Worm (Caenorhabditis elegans) whole organism, young adult: ENCODE data around the gene nos-3.

Source experiments
- B0336.3 ChIP-seq: fragments of 200-800 bp; sonication (Bioruptor generic); IDR thresholded peaks from 2 replicates; pipeline ENCODE4 v1.3.6; 2022; ENCODE audit warnings: missing genetic modification characterization, missing compliant biosample characterization
- F10E7.11 ChIP-seq: sonication (generic microtip); optimal IDR thresholded peaks from 2 replicates; lab custom pipeline; 2017; ENCODE audit warnings: mild to moderate bottlenecking, missing genetic modification characterization, moderate library complexity, missing compliant biosample characterization
- F49E8.2 ChIP-seq: sonication (generic microtip); optimal IDR thresholded peaks from 3 replicates; lab custom pipeline; 2017; ENCODE audit warnings: missing genetic modification characterization, mild to moderate bottlenecking, missing compliant biosample characterization, antibody characterized with exemption, moderate library complexity; ENCODE audit not compliant: insufficient read depth
- F52B5.7 ChIP-seq: sonication (generic microtip); optimal IDR thresholded peaks from 2 replicates; lab custom pipeline; 2016; ENCODE audit warnings: mild to moderate bottlenecking, missing genetic modification characterization, missing compliant biosample characterization
- Y53G8AR.9 ChIP-seq: fragments of 200-800 bp; sonication (Bioruptor generic); conservative IDR thresholded peaks from 2 replicates; pipeline ENCODE4 v1.3.6; 2022; ENCODE audit warnings: missing genetic modification reagents, missing genetic modification characterization, missing compliant biosample characterization
- Y56A3A.18 ChIP-seq: fragments of 200-800 bp; sonication (Bioruptor generic); IDR thresholded peaks from 2 replicates; pipeline ENCODE4 v1.3.6; 2022; ENCODE audit warnings: missing genetic modification reagents, missing genetic modification characterization, missing compliant biosample characterization
- Y67H2A.10 ChIP-seq: fragments of 200-800 bp; sonication (Bioruptor generic); conservative IDR thresholded peaks from 2 replicates; pipeline ENCODE4 v1.3.6; 2022; ENCODE audit warnings: missing genetic modification reagents, missing genetic modification characterization, missing compliant biosample characterization
- Y79H2A.3 ChIP-seq: fragments of 200-800 bp; sonication (Bioruptor generic); conservative IDR thresholded peaks from 2 replicates; pipeline ENCODE4 v1.3.6; 2022; ENCODE audit warnings: missing genetic modification reagents, missing genetic modification characterization, missing compliant biosample characterization
- Y95B8A.8 ChIP-seq: fragments of 200-800 bp; sonication (Bioruptor generic); IDR thresholded peaks from 2 replicates; pipeline ENCODE4 v1.3.6; 2022; ENCODE audit warnings: missing genetic modification reagents, missing genetic modification characterization, missing compliant biosample characterization
- aptf-2 ChIP-seq: fragments of 200-800 bp; sonication (Bioruptor generic); conservative IDR thresholded peaks from 2 replicates; pipeline ENCODE4 v1.3.6; 2022; ENCODE audit warnings: missing genetic modification reagents, missing genetic modification characterization, missing compliant biosample characterization
- atf-7 ChIP-seq: sonication (generic microtip); optimal IDR thresholded peaks from 2 replicates; lab custom pipeline; 2017; ENCODE audit warnings: mild to moderate bottlenecking, missing genetic modification characterization, missing compliant biosample characterization
- attf-3 ChIP-seq: fragments of 200-800 bp; sonication (Bioruptor generic); conservative IDR thresholded peaks from 2 replicates; pipeline ENCODE4 v1.3.6; 2022; ENCODE audit warnings: missing genetic modification reagents, missing genetic modification characterization, missing compliant biosample characterization
- attf-6 ChIP-seq: fragments of 200-800 bp; sonication (Bioruptor generic); IDR thresholded peaks from 2 replicates; pipeline ENCODE4 v1.3.6; 2022; ENCODE audit warnings: missing genetic modification reagents, missing genetic modification characterization, missing compliant biosample characterization
- ceh-40 ChIP-seq: fragments of 200-800 bp; sonication (Bioruptor generic); IDR thresholded peaks from 2 replicates; pipeline ENCODE4 v1.3.6; 2022; ENCODE audit warnings: missing genetic modification characterization, missing compliant biosample characterization
- ceh-91 ChIP-seq: fragments of 200-800 bp; sonication (Bioruptor generic); IDR thresholded peaks from 2 replicates; pipeline ENCODE4 v1.3.6; 2022; ENCODE audit warnings: missing genetic modification reagents, missing genetic modification characterization, missing compliant biosample characterization
- die-1 ChIP-seq: sonication (generic microtip); optimal IDR thresholded peaks from 2 replicates; lab custom pipeline; 2016; ENCODE audit warnings: missing genotype, mild to moderate bottlenecking, missing genetic modification characterization, missing compliant biosample characterization
- dpl-1 ChIP-seq: fragments of 150-350 bp; optimal IDR thresholded peaks from 2 replicates; lab custom pipeline; 2014; ENCODE audit warnings: missing biosample characterization, missing genetic modification reagents, missing genetic modification characterization
- egrh-3 ChIP-seq: fragments of 200-800 bp; sonication (Bioruptor generic); IDR thresholded peaks from 2 replicates; pipeline ENCODE4 v1.3.6; 2022; ENCODE audit warnings: missing genetic modification reagents, missing genetic modification characterization, missing compliant biosample characterization
- hmg-1.2 ChIP-seq: fragments of 200-800 bp; sonication (Bioruptor generic); IDR thresholded peaks from 2 replicates; pipeline ENCODE4 v1.3.6; 2022; ENCODE audit warnings: missing genetic modification reagents, missing genetic modification characterization, missing compliant biosample characterization
- hrde-1 ChIP-seq: sonication (generic microtip); optimal IDR thresholded peaks from 2 replicates; lab custom pipeline; 2016; ENCODE audit warnings: missing genetic modification characterization, mild to moderate bottlenecking, missing compliant biosample characterization, moderate library complexity, missing genotype, missing genetic modification reagents, borderline replicate concordance
- lin-26 ChIP-seq: fragments of 200-800 bp; sonication (Bioruptor generic); IDR thresholded peaks from 2 replicates; pipeline ENCODE4 v1.3.6; 2022; ENCODE audit warnings: missing genetic modification reagents, missing genetic modification characterization, missing compliant biosample characterization
- lin-35 ChIP-seq, 3 experiments: fragments of 150-350 bp in 2 of 3; sonication (generic microtip) in 1 of 3; optimal IDR thresholded peaks; 2 replicates each; lab custom pipeline; 2014 to 2018; ENCODE audit warnings: missing biosample characterization in 3 of 3, missing genetic modification characterization in 3 of 3, missing genetic modification reagents in 3 of 3
- lin-40 ChIP-seq: sonication (generic microtip); optimal IDR thresholded peaks from 2 replicates; lab custom pipeline; 2016; ENCODE audit warnings: missing genetic modification characterization, mild to moderate bottlenecking, missing compliant biosample characterization, missing genotype, missing genetic modification reagents
- lsl-1 ChIP-seq: fragments of 200-800 bp; sonication (Bioruptor generic); optimal IDR thresholded peaks from 2 replicates; lab custom pipeline; 2018; ENCODE audit warnings: mild to moderate bottlenecking, missing genetic modification characterization, moderate library complexity, missing compliant biosample characterization
- madf-10 ChIP-seq: sonication (generic microtip); optimal IDR thresholded peaks from 2 replicates; lab custom pipeline; 2016; ENCODE audit warnings: mild to moderate bottlenecking, missing genetic modification characterization, missing compliant biosample characterization
- madf-6 ChIP-seq: fragments of 200-800 bp; sonication (Bioruptor generic); IDR thresholded peaks from 2 replicates; pipeline ENCODE4 v1.3.6; 2022; ENCODE audit warnings: missing genetic modification reagents, missing genetic modification characterization, missing compliant biosample characterization
- mcd-1 ChIP-seq: fragments of 200-800 bp; sonication (Bioruptor generic); IDR thresholded peaks from 2 replicates; pipeline ENCODE4 v1.3.6; 2022; ENCODE audit warnings: missing genetic modification reagents, missing genetic modification characterization, missing compliant biosample characterization
- nfya-1 ChIP-seq: sonication (generic microtip); optimal IDR thresholded peaks from 2 replicates; lab custom pipeline; 2017; ENCODE audit warnings: antibody characterized with exemption, missing compliant biosample characterization, missing genetic modification characterization, borderline replicate concordance; ENCODE audit not compliant: insufficient read depth
- nfya-2 ChIP-seq: fragments of 200-800 bp; sonication (Bioruptor generic); IDR thresholded peaks from 2 replicates; pipeline ENCODE4 v1.3.6; 2022; ENCODE audit warnings: missing genetic modification reagents, missing genetic modification characterization, missing compliant biosample characterization
- nhr-80 ChIP-seq: sonication (generic microtip); optimal IDR thresholded peaks from 2 replicates; lab custom pipeline; 2016; ENCODE audit warnings: missing genetic modification characterization, missing compliant biosample characterization
- pbrm-1 ChIP-seq: fragments of 200-800 bp; sonication (Bioruptor generic); IDR thresholded peaks from 2 replicates; pipeline ENCODE4 v1.3.6; 2022; ENCODE audit warnings: missing genetic modification reagents, missing genetic modification characterization, missing compliant biosample characterization
- rcor-1 ChIP-seq: fragments of 200-800 bp; sonication (Bioruptor generic); IDR thresholded peaks from 2 replicates; pipeline ENCODE4 v1.3.6; 2022; ENCODE audit warnings: missing genetic modification reagents, missing genetic modification characterization, missing compliant biosample characterization
- snpc-1.1 ChIP-seq: sonication (generic microtip); optimal IDR thresholded peaks from 2 replicates; lab custom pipeline; 2017; ENCODE audit warnings: missing genetic modification characterization, mild to moderate bottlenecking, missing compliant biosample characterization, antibody characterized with exemption, moderate library complexity, missing genotype, missing genetic modification reagents; ENCODE audit not compliant: insufficient read depth
- snpc-3.4 ChIP-seq: sonication (generic microtip); optimal IDR thresholded peaks from 2 replicates; lab custom pipeline; 2017; ENCODE audit warnings: missing genetic modification characterization, mild to moderate bottlenecking, missing compliant biosample characterization, antibody characterized with exemption, moderate library complexity, missing genotype, missing genetic modification reagents
- xnd-1 ChIP-seq: sonication (generic microtip); optimal IDR thresholded peaks from 2 replicates; lab custom pipeline; 2016; ENCODE audit warnings: missing genotype, missing genetic modification reagents, missing genetic modification characterization, missing compliant biosample characterization
- ztf-26 ChIP-seq: sonication (generic microtip); optimal IDR thresholded peaks from 2 replicates; lab custom pipeline; 2017; ENCODE audit warnings: missing genetic modification characterization, missing compliant biosample characterization
- ztf-28 ChIP-seq: fragments of 200-800 bp; sonication (Bioruptor generic); IDR thresholded peaks from 2 replicates; pipeline ENCODE4 v1.3.6; 2022; ENCODE audit warnings: missing genetic modification reagents, missing genetic modification characterization, missing compliant biosample characterization

The nos-3 gene

ce11 chrII:9774653-9775052 is 28.5 kb downstream of the nos-3 start (continued):
- TF ChIP-seq F49E8.2 (peak; percentile 20), ceh-91 (GFP tag; lab: Robert Waterston, UW) (0 out of 2 replicates have a peak, but pooled peaks have one; percentile 33), lin-26 (GFP tag; lab: Robert Waterston, UW) (no peak; the same call in 1 of the 2 replicates), hmg-1.2 (GFP tag; lab: Robert Waterston, UW) (peak; percentile 70), lin-35 (GFP tag; optimal IDR thresholded peaks at IDR 0.05; lab: Kevin White, UChicago) (peak in 1 of 3 experiments; percentile 77), Y67H2A.10 (GFP tag; lab: Robert Waterston, UW) (no peak), madf-10 (tag; lab: Kevin White, UChicago) (peak; percentile 45), egrh-3 (GFP tag; lab: Robert Waterston, UW) (peak; percentile 48), dpl-1 (no peak), ztf-28 (GFP tag; lab: Robert Waterston, UW) (peak; percentile 76; the same call in 1 of the 2 replicates), die-1 (peak; percentile 71), F52B5.7 (tag; lab: Kevin White, UChicago) (peak; percentile 13), Y53G8AR.9 (GFP tag; lab: Robert Waterston, UW) (0 out of 2 replicates have a peak, but pooled peaks have one; percentile 36), attf-6 (GFP tag; lab: Robert Waterston, UW) (peak; percentile 38; the same call in 1 of the 2 replicates), rcor-1 (peak; percentile 58), F10E7.11 (tag; lab: Kevin White, UChicago) (peak; percentile 69), hrde-1 (peak; percentile 61), lsl-1 (GFP tag; lab: Kevin White, UChicago) (peak; percentile 42), xnd-1 (tag; lab: Kevin White, UChicago) (peak; percentile 15), attf-3 (GFP tag; lab: Robert Waterston, UW) (peak; percentile 66), nfya-2 (GFP tag; lab: Robert Waterston, UW) (0 out of 2 replicates have a peak, but pooled peaks have one; percentile 77), nfya-1 (tag; lab: Kevin White, UChicago) (no peak), pbrm-1 (GFP tag; lab: Robert Waterston, UW) (peak; percentile 64; the same call in 1 of the 2 replicates), Y79H2A.3 (GFP tag; lab: Robert Waterston, UW) (peak; percentile 78), lin-40 (peak; percentile 68), ceh-40 (GFP tag; lab: Robert Waterston, UW) (0 out of 2 replicates have a peak, but pooled peaks have one; percentile 60), ztf-26 (peak; percentile 64), nhr-80 (tag; lab: Kevin White, UChicago) (peak; percentile 63), Y95B8A.8 (GFP tag; lab: Robert Waterston, UW) (peak; percentile 58; the same call in 1 of the 2 replicates), snpc-3.4 (peak; percentile 77), atf-7 (tag; lab: Kevin White, UChicago) (peak; percentile 50), aptf-2 (GFP tag; lab: Robert Waterston, UW) (no peak), B0336.3 (0 out of 2 replicates have a peak, but pooled peaks have one; percentile 57), Y56A3A.18 (GFP tag; lab: Robert Waterston, UW) (peak; percentile 79), mcd-1 (GFP tag; lab: Robert Waterston, UW) (peak; percentile 64; the same call in 1 of the 2 replicates)

ce11 chrII:9775790-9776189 is 29.7 kb downstream of the nos-3 start, which contains the start of gene T10B9.9:
Gene T10B9.9, minus strand, starts transcription at chrII:9775890.
- TF ChIP-seq snpc-1.1 (tag; lab: Kevin White, UChicago): no peak
- no peak for TF ChIP-seq madf-6 (GFP tag; lab: Robert Waterston, UW)
- no peak for TF ChIP-seq F49E8.2
